Fruit fly (Drosophila melanogaster) whole organism, prepupa: ENCODE results near the gene CG3164.

Experiments used
- CG4318 ChIP-seq: fragments of 200-800 bp; sonication (Bioruptor generic); optimal IDR thresholded peaks from 3 replicates; lab custom pipeline; 2017; ENCODE audit warnings: missing biosample characterization, mild to moderate bottlenecking, missing genetic modification characterization
- dsx ChIP-seq: fragments of 200-800 bp; optimal IDR thresholded peaks from 3 replicates; lab custom pipeline; 2019; ENCODE audit warnings: missing biosample characterization, mild to moderate bottlenecking, missing genetic modification characterization, moderate library complexity; ENCODE audit not compliant: poor library complexity, severe bottlenecking
- eg ChIP-seq: fragments of 200-800 bp; sonication (Bioruptor generic); IDR thresholded peaks from 3 replicates; pipeline ENCODE4 v1.3.6; 2022; ENCODE audit warnings: missing biosample characterization, missing genetic modification characterization
- topi ChIP-seq: fragments of 200-800 bp; sonication (Bioruptor generic); optimal IDR thresholded peaks from 3 replicates; lab custom pipeline; 2016; ENCODE audit warnings: missing biosample characterization, missing genetic modification characterization

DNA sequence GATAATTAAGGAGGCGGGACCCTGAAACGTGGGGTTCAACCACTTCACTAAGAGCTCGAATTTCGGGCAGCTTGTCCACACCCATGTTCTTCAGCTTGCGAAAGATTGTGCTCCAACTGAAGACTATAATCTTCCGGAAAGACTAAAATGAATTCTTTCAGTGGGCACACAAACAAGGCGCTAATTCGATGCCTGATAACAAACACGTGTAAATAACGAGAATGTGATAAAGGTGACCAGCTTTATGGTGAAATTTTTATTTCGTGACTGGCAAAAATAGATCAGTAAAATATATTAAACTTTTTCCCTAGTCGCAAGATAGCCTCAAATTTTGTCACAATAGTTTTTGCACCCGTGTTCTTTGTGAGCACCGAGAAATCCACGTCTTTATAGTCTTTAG is 10.3 kb upstream of the CG3164 start, which contains the start of the genes CG31975 and ovm:
- TF ChIP-seq CG4318 (GFP tag; lab: Kevin White, UChicago) (no peak), eg (GFP tag; lab: Robert Waterston, UW) (no peak), topi (no peak), dsx (GFP tag; lab: Kevin White, UChicago) (no peak)
